Fruit fly (Drosophila melanogaster): ENCODE results near the gene CG7017.

Gene CG7017

dm6 chr3L:20203587-20203986 is 8.3 kb downstream of the CG7017 start, which contains the start of gene CG7298:
CG7298 (minus strand) TSS chr3L:20203687.
- TF ChIP-seq bab1 (GFP tag; optimal IDR thresholded peaks at IDR 0.05) (no peak), cic (GFP tag; optimal IDR thresholded peaks at IDR 0.05) (no peak), CG14711 (tag; optimal IDR thresholded peaks at IDR 0.05) (no peak), tj (GFP tag; optimal IDR thresholded peaks at IDR 0.05) (no peak), Hr96 (GFP tag; optimal IDR thresholded peaks at IDR 0.05) (no peak), CG11617 (GFP tag; optimal IDR thresholded peaks at IDR 0.05) (no peak), toe (GFP tag; optimal IDR thresholded peaks at IDR 0.05) (no peak), CG5204 (GFP tag; optimal IDR thresholded peaks at IDR 0.05) (no peak), CG1620 (GFP tag; optimal IDR thresholded peaks at IDR 0.05) (no peak), CG7045 (GFP tag; optimal IDR thresholded peaks at IDR 0.05) (no peak), CG12768 (GFP tag; optimal IDR thresholded peaks at IDR 0.05) (no peak)

- TF ChIP-seq Crg-1 (GFP tag; optimal IDR thresholded peaks at IDR 0.05) (no peak), Clk (GFP tag; optimal IDR thresholded peaks at IDR 0.05) (no peak)
Measured at dm6 chr3L:20201538-20201937, 10.4 kb downstream of the CG7017 start, which contains the start of gene obst-F. obst-F (minus strand) TSS chr3L:20201638.

- TF ChIP-seq kay (GFP tag; ENCODE audit: borderline replicate concordance): peak; percentile 93
- no peak for TF ChIP-seq cnc (optimal IDR thresholded peaks at IDR 0.05)
Measured at dm6 chr3L:20199569-20200247, 12.2 kb downstream of the CG7017 start, which contains the start of gene CG42833. CG42833 (plus strand) TSS chr3L:20200093.

- TF ChIP-seq CG1620 (GFP tag; optimal IDR thresholded peaks at IDR 0.05) (no peak), CG33017 (tag; optimal IDR thresholded peaks at IDR 0.05) (peak; percentile 53), CG7101 (tag; optimal IDR thresholded peaks at IDR 0.05) (no peak), pad (GFP tag; optimal IDR thresholded peaks at IDR 0.05) (no peak), Hr96 (GFP tag; optimal IDR thresholded peaks at IDR 0.05) (no peak), bab1 (GFP tag; optimal IDR thresholded peaks at IDR 0.05) (peak; percentile 71), CG11617 (GFP tag; optimal IDR thresholded peaks at IDR 0.05) (peak; percentile 19), toe (GFP tag; optimal IDR thresholded peaks at IDR 0.05) (no peak), Clk (GFP tag; optimal IDR thresholded peaks at IDR 0.05) (no peak), CG7045 (GFP tag; optimal IDR thresholded peaks at IDR 0.05) (no peak), cnc (optimal IDR thresholded peaks at IDR 0.05) (no peak), CG12768 (GFP tag; optimal IDR thresholded peaks at IDR 0.05) (peak; percentile 7), Crg-1 (GFP tag; optimal IDR thresholded peaks at IDR 0.05) (no peak), tj (GFP tag; optimal IDR thresholded peaks at IDR 0.05) (peak; percentile 43), kay (GFP tag; ENCODE audit: borderline replicate concordance) (peak; percentile 62), CG5204 (GFP tag; optimal IDR thresholded peaks at IDR 0.05) (no peak), Mnt (GFP tag; optimal IDR thresholded peaks at IDR 0.05) (peak; percentile 78), cic (GFP tag; optimal IDR thresholded peaks at IDR 0.05) (peak; percentile 68), ovo (GFP tag; optimal IDR thresholded peaks at IDR 0.05) (no peak), CG14711 (tag; optimal IDR thresholded peaks at IDR 0.05) (peak; percentile 10)
Measured at dm6 chr3L:20198138-20198559, 13.8 kb downstream of the CG7017 start, which contains the start of gene CG42674. CG42674 (minus strand) TSS chr3L:20198317.

dm6 chr3L:20197698-20198097 is 14.2 kb downstream of the CG7017 start:
- TF ChIP-seq kay (GFP tag; ENCODE audit: borderline replicate concordance) (peak; percentile 61), CG12768 (GFP tag; optimal IDR thresholded peaks at IDR 0.05) (no peak), tj (GFP tag; optimal IDR thresholded peaks at IDR 0.05) (peak; percentile 69), cnc (optimal IDR thresholded peaks at IDR 0.05) (no peak)

- TF ChIP-seq pad (GFP tag; optimal IDR thresholded peaks at IDR 0.05) (no peak), CG5204 (GFP tag; optimal IDR thresholded peaks at IDR 0.05) (no peak), CG11617 (GFP tag; optimal IDR thresholded peaks at IDR 0.05) (no peak), bab1 (GFP tag; optimal IDR thresholded peaks at IDR 0.05) (no peak), CG33017 (tag; optimal IDR thresholded peaks at IDR 0.05) (no peak), CG7045 (GFP tag; optimal IDR thresholded peaks at IDR 0.05) (no peak), CG1620 (GFP tag; optimal IDR thresholded peaks at IDR 0.05) (no peak), CG12768 (GFP tag; optimal IDR thresholded peaks at IDR 0.05) (no peak), cic (GFP tag; optimal IDR thresholded peaks at IDR 0.05) (no peak), Crg-1 (GFP tag; optimal IDR thresholded peaks at IDR 0.05) (no peak), Mnt (GFP tag; optimal IDR thresholded peaks at IDR 0.05) (no peak)
Measured at dm6 chr3L:20197213-20197612, 14.7 kb downstream of the CG7017 start.

- no peak for TF ChIP-seq cic (GFP tag; optimal IDR thresholded peaks at IDR 0.05)
- TF ChIP-seq toe (GFP tag; optimal IDR thresholded peaks at IDR 0.05): no peak
- no peak for TF ChIP-seq CG5204 (GFP tag; optimal IDR thresholded peaks at IDR 0.05)
- no peak for TF ChIP-seq CG11617 (GFP tag; optimal IDR thresholded peaks at IDR 0.05)
- no peak for TF ChIP-seq CG33017 (tag; optimal IDR thresholded peaks at IDR 0.05)
- no peak for TF ChIP-seq Hr96 (GFP tag; optimal IDR thresholded peaks at IDR 0.05)
- TF ChIP-seq CG12768 (GFP tag; optimal IDR thresholded peaks at IDR 0.05): no peak
Measured at dm6 chr3L:20196321-20196720, 15.6 kb downstream of the CG7017 start.

Data from whole organism, adult.